Fruit fly (Drosophila melanogaster) whole organism, prepupa: ENCODE data around the gene CG8032.

Experiments used
- Blimp-1 ChIP-seq: fragments of 200-800 bp; sonication (Bioruptor generic); optimal IDR thresholded peaks from 3 replicates; lab custom pipeline; 2017; ENCODE audit warnings: missing biosample characterization, missing genetic modification characterization, mild to moderate bottlenecking, moderate library complexity, missing genetic modification reagents
- CG10631 ChIP-seq: fragments of 200-800 bp; sonication (Bioruptor generic); optimal IDR thresholded peaks from 2 replicates; lab custom pipeline; 2016; ENCODE audit warnings: missing biosample characterization, missing genetic modification characterization
- CG10669 ChIP-seq: fragments of 200-800 bp; sonication (Bioruptor generic); optimal IDR thresholded peaks from 3 replicates; lab custom pipeline; 2018; ENCODE audit warnings: missing biosample characterization, mild to moderate bottlenecking, missing genetic modification characterization, moderate library complexity
- CG11294 ChIP-seq: fragments of 200-800 bp; sonication (Bioruptor generic); IDR thresholded peaks from 2 replicates; pipeline ENCODE4 v1.3.6; 2022; ENCODE audit warnings: missing biosample characterization, missing genetic modification characterization
- CG11762 ChIP-seq: fragments of 200-800 bp; sonication (Bioruptor generic); optimal IDR thresholded peaks from 3 replicates; lab custom pipeline; 2016; ENCODE audit warnings: missing biosample characterization, missing genetic modification characterization; ENCODE audit not compliant: insufficient read depth
- CG11902 ChIP-seq: fragments of 200-800 bp; sonication (Bioruptor generic); optimal IDR thresholded peaks from 3 replicates; lab custom pipeline; 2016; ENCODE audit warnings: missing biosample characterization, missing genetic modification characterization
- CG1621 ChIP-seq: fragments of 200-800 bp; sonication (Bioruptor generic); optimal IDR thresholded peaks from 3 replicates; lab custom pipeline; 2018; ENCODE audit warnings: missing biosample characterization, mild to moderate bottlenecking, missing genetic modification characterization
- CG16779 ChIP-seq: fragments of 200-800 bp; sonication (Bioruptor generic); optimal IDR thresholded peaks from 3 replicates; lab custom pipeline; 2017; ENCODE audit warnings: missing biosample characterization, mild to moderate bottlenecking, missing genetic modification characterization
- CG3032 ChIP-seq: fragments of 200-800 bp; optimal IDR thresholded peaks from 2 replicates; lab custom pipeline; 2019; ENCODE audit warnings: missing biosample characterization, mild to moderate bottlenecking, missing genetic modification characterization, moderate library complexity
- CG34406 ChIP-seq: fragments of 200-800 bp; sonication (Bioruptor generic); optimal IDR thresholded peaks from 3 replicates; lab custom pipeline; 2016; ENCODE audit warnings: missing biosample characterization, missing genetic modification characterization
- CG4318 ChIP-seq: fragments of 200-800 bp; sonication (Bioruptor generic); optimal IDR thresholded peaks from 3 replicates; lab custom pipeline; 2017; ENCODE audit warnings: missing biosample characterization, mild to moderate bottlenecking, missing genetic modification characterization
- CG6163 ChIP-seq: fragments of 200-800 bp; sonication (Bioruptor generic); IDR thresholded peaks from 3 replicates; pipeline ENCODE4 v1.3.6; 2022; ENCODE audit warnings: missing biosample characterization, missing genetic modification characterization
- CG6276 ChIP-seq: fragments of 200-800 bp; sonication (Bioruptor generic); optimal IDR thresholded peaks from 2 replicates; lab custom pipeline; 2017; ENCODE audit warnings: missing biosample characterization, mild to moderate bottlenecking, missing genetic modification characterization
- CG6808 ChIP-seq: fragments of 200-800 bp; sonication (Bioruptor generic); optimal IDR thresholded peaks from 3 replicates; lab custom pipeline; 2017; ENCODE audit warnings: missing biosample characterization, missing genetic modification characterization, mild to moderate bottlenecking, moderate library complexity, missing genetic modification reagents
- CG6854 ChIP-seq: fragments of 200-800 bp; sonication (Bioruptor generic); optimal IDR thresholded peaks from 2 replicates; lab custom pipeline; 2017; ENCODE audit warnings: missing biosample characterization, mild to moderate bottlenecking, missing genetic modification characterization
- CG7368 ChIP-seq: fragments of 200-800 bp; sonication (Bioruptor generic); optimal IDR thresholded peaks from 3 replicates; lab custom pipeline; 2016; ENCODE audit warnings: missing biosample characterization, missing genetic modification characterization
- CG8119 ChIP-seq: fragments of 200-800 bp; sonication (Bioruptor generic); IDR thresholded peaks from 3 replicates; pipeline ENCODE4 v1.3.6; 2022; ENCODE audit warnings: missing biosample characterization, missing genetic modification characterization
- CG8632 ChIP-seq: fragments of 200-800 bp; sonication (Bioruptor generic); optimal IDR thresholded peaks from 3 replicates; lab custom pipeline; 2016; ENCODE audit warnings: missing biosample characterization, missing genetic modification characterization
- CG9139 ChIP-seq: fragments of 200-800 bp; sonication (Bioruptor generic); optimal IDR thresholded peaks from 3 replicates; lab custom pipeline; 2017; ENCODE audit warnings: missing biosample characterization, mild to moderate bottlenecking, missing genetic modification characterization
- Eip75B ChIP-seq: fragments of 200-800 bp; sonication (Bioruptor generic); optimal IDR thresholded peaks from 3 replicates; lab custom pipeline; 2016; ENCODE audit warnings: missing biosample characterization, missing genetic modification characterization
- Eip78C ChIP-seq: fragments of 200-800 bp; sonication (Bioruptor generic); peaks from one replicate; lab custom pipeline; 2016; ENCODE audit warnings: missing biosample characterization, missing genetic modification characterization
- Ets96B ChIP-seq: fragments of 200-800 bp; optimal IDR thresholded peaks from 2 replicates; lab custom pipeline; 2019; ENCODE audit warnings: missing biosample characterization, mild to moderate bottlenecking, missing genetic modification characterization, moderate library complexity
- Gug ChIP-seq: fragments of 200-800 bp; sonication (Bioruptor generic); IDR thresholded peaks from 2 replicates; pipeline ENCODE4 v1.3.6; 2022; ENCODE audit warnings: missing biosample characterization, missing genetic modification characterization
- Hr4 ChIP-seq: fragments of 200-800 bp; sonication (Bioruptor generic); optimal IDR thresholded peaks from 3 replicates; lab custom pipeline; 2016; ENCODE audit warnings: missing biosample characterization, missing genetic modification characterization
- Lpt ChIP-seq: fragments of 200-800 bp; sonication (Bioruptor generic); optimal IDR thresholded peaks from 3 replicates; lab custom pipeline; 2016; ENCODE audit warnings: missing biosample characterization, missing genetic modification characterization
- Met ChIP-seq: fragments of 200-800 bp; sonication (Bioruptor generic); optimal IDR thresholded peaks from 3 replicates; lab custom pipeline; 2016; ENCODE audit warnings: missing biosample characterization, missing genetic modification characterization
- Smox ChIP-seq: fragments of 200-800 bp; sonication (Bioruptor generic); optimal IDR thresholded peaks from 3 replicates; lab custom pipeline; 2016; ENCODE audit warnings: missing biosample characterization, missing genetic modification characterization
- Sox102F ChIP-seq: fragments of 200-800 bp; sonication (Bioruptor generic); optimal IDR thresholded peaks from 2 replicates; lab custom pipeline; 2016; ENCODE audit warnings: missing biosample characterization, mild to moderate bottlenecking, missing genetic modification characterization
- achi ChIP-seq: fragments of 200-800 bp; sonication (Bioruptor generic); optimal IDR thresholded peaks from 3 replicates; lab custom pipeline; 2016; ENCODE audit warnings: missing biosample characterization, missing genetic modification characterization
- acj6 ChIP-seq: fragments of 200-800 bp; sonication (Bioruptor generic); optimal IDR thresholded peaks from 3 replicates; lab custom pipeline; 2016; ENCODE audit warnings: missing biosample characterization, missing genetic modification characterization
- cyc ChIP-seq: fragments of 200-800 bp; sonication (Bioruptor generic); optimal IDR thresholded peaks from 3 replicates; lab custom pipeline; 2016; ENCODE audit warnings: missing biosample characterization, missing genetic modification characterization
- dsx ChIP-seq: fragments of 200-800 bp; optimal IDR thresholded peaks from 3 replicates; lab custom pipeline; 2019; ENCODE audit warnings: missing biosample characterization, mild to moderate bottlenecking, missing genetic modification characterization, moderate library complexity; ENCODE audit not compliant: poor library complexity, severe bottlenecking
- fd59A ChIP-seq: fragments of 200-800 bp; sonication (Bioruptor generic); optimal IDR thresholded peaks from 2 replicates; lab custom pipeline; 2017; ENCODE audit warnings: missing biosample characterization, mild to moderate bottlenecking, missing genetic modification characterization, missing genetic modification reagents
- fd85E ChIP-seq: fragments of 200-800 bp; sonication (Bioruptor generic); optimal IDR thresholded peaks from 3 replicates; lab custom pipeline; 2016; ENCODE audit warnings: missing biosample characterization, missing genetic modification characterization
- fkh ChIP-seq: fragments of 200-800 bp; sonication (Bioruptor generic); optimal IDR thresholded peaks from 3 replicates; lab custom pipeline; 2017; ENCODE audit warnings: missing biosample characterization, mild to moderate bottlenecking, missing genetic modification characterization, moderate library complexity
- net ChIP-seq: fragments of 200-800 bp; sonication (Bioruptor generic); optimal IDR thresholded peaks from 3 replicates; lab custom pipeline; 2016; ENCODE audit warnings: missing biosample characterization, missing genetic modification characterization
- pdm3 ChIP-seq: fragments of 200-800 bp; sonication (Bioruptor generic); optimal IDR thresholded peaks from 3 replicates; lab custom pipeline; 2016; ENCODE audit warnings: missing biosample characterization, missing genetic modification characterization
- salr ChIP-seq, 2 experiments: fragments of 200-800 bp; sonication (Bioruptor generic); optimal IDR thresholded peaks; 3 replicates each; lab custom pipeline; 2016 to 2018; ENCODE audit warnings: missing biosample characterization in 2 of 2, missing genetic modification characterization in 2 of 2, mild to moderate bottlenecking in 1 of 2
- spab ChIP-seq: fragments of 200-800 bp; sonication (Bioruptor generic); optimal IDR thresholded peaks from 2 replicates; lab custom pipeline; 2017; ENCODE audit warnings: missing biosample characterization, mild to moderate bottlenecking, missing genetic modification characterization, missing genetic modification reagents
- ss ChIP-seq, 2 experiments: fragments of 200-800 bp; sonication (Bioruptor generic); optimal IDR thresholded peaks; 2 replicates in 1 of 2; 3 replicates in 1 of 2; lab custom pipeline; 2017 to 2018; ENCODE audit warnings: mild to moderate bottlenecking in 2 of 2, missing biosample characterization in 2 of 2, missing genetic modification characterization in 2 of 2, moderate library complexity in 1 of 2
- svp ChIP-seq: fragments of 200-800 bp; sonication (Bioruptor generic); peaks from one replicate; lab custom pipeline; 2016; ENCODE audit warnings: missing biosample characterization, missing genetic modification characterization
- topi ChIP-seq: fragments of 200-800 bp; sonication (Bioruptor generic); optimal IDR thresholded peaks from 3 replicates; lab custom pipeline; 2016; ENCODE audit warnings: missing biosample characterization, missing genetic modification characterization
- vri ChIP-seq: fragments of 200-800 bp; sonication (Bioruptor generic); optimal IDR thresholded peaks from 3 replicates; lab custom pipeline; 2016; ENCODE audit warnings: missing biosample characterization, mild to moderate bottlenecking, missing genetic modification characterization

CG8032 gene

dm6 chr3R:8700660-8701059 is 36.7 kb downstream of the CG8032 start:
- TF ChIP-seq CG7368 (GFP tag; lab: Kevin White, UChicago) (no peak), svp (GFP tag; lab: Kevin White, UChicago) (no peak), CG10631 (no peak), CG11762 (no peak), CG8632 (GFP tag; lab: Kevin White, UChicago) (no peak), CG8119 (no peak), vri (no peak), Sox102F (GFP tag; lab: Kevin White, UChicago) (no peak), Smox (GFP tag; lab: Kevin White, UChicago) (no peak), CG6276 (GFP tag; lab: Kevin White, UChicago) (no peak), achi (GFP tag; lab: Kevin White, UChicago) (no peak), CG11294 (GFP tag; lab: Robert Waterston, UW) (no peak), ss (GFP tag; optimal IDR thresholded peaks at IDR 0.05; lab: Kevin White, UChicago) (no peak), CG6808 (GFP tag; lab: Kevin White, UChicago) (no peak), net (no peak)
- TF ChIP-seq, all 60 proteins: peak for 0

dm6 chr3R:8701197-8701596 is 37.3 kb downstream of the CG8032 start:
- TF ChIP-seq CG6808 (GFP tag; lab: Kevin White, UChicago), result no peak
- TF ChIP-seq Met, result no peak
- TF ChIP-seq CG11762, result no peak
- no peak for TF ChIP-seq topi (GFP tag; lab: Kevin White, UChicago)
- TF ChIP-seq CG3032 (tag; lab: Kevin White, UChicago), result no peak
- no peak for TF ChIP-seq CG6163
- no peak for TF ChIP-seq CG10631
- no peak for TF ChIP-seq Eip78C (GFP tag; lab: Kevin White, UChicago)
- no peak for TF ChIP-seq cyc (GFP tag; lab: Kevin White, UChicago)
- TF ChIP-seq CG6854 (GFP tag; lab: Kevin White, UChicago), result no peak
- no peak for TF ChIP-seq Sox102F (GFP tag; lab: Kevin White, UChicago)
- TF ChIP-seq Lpt (GFP tag; lab: Kevin White, UChicago), result no peak
- TF ChIP-seq Eip75B (GFP tag; lab: Kevin White, UChicago), result no peak
- no peak for TF ChIP-seq CG8119
- no peak for TF ChIP-seq fd59A (GFP tag; lab: Kevin White, UChicago)
- no peak for TF ChIP-seq Hr4 (GFP tag; lab: Kevin White, UChicago)

dm6 chr3R:8704669-8705068 is 40.8 kb downstream of the CG8032 start:
- no peak for TF ChIP-seq Gug
- TF ChIP-seq fkh (GFP tag; lab: Kevin White, UChicago), result peak; percentile 28
- TF ChIP-seq CG11902 (GFP tag; lab: Kevin White, UChicago), result no peak
- no peak for TF ChIP-seq achi (GFP tag; lab: Kevin White, UChicago)

dm6 chr3R:8705323-8706097 is 41.6 kb downstream of the CG8032 start:
- TF ChIP-seq CG1621 (tag; lab: Kevin White, UChicago) (peak; percentile 32), spab (GFP tag; lab: Kevin White, UChicago) (peak; percentile 46), fkh (GFP tag; lab: Kevin White, UChicago) (no peak), CG11294 (GFP tag; lab: Robert Waterston, UW) (0 out of 2 replicates have a peak, but pooled peaks have one; percentile 6), fd59A (GFP tag; lab: Kevin White, UChicago) (no peak), CG9139 (GFP tag; lab: Kevin White, UChicago) (peak; percentile 51), Ets96B (tag; lab: Kevin White, UChicago) (peak; percentile 43), CG34406 (peak; percentile 21), acj6 (GFP tag; lab: Kevin White, UChicago) (no peak), CG10669 (GFP tag; lab: Kevin White, UChicago) (peak; percentile 47), Eip75B (GFP tag; lab: Kevin White, UChicago) (no peak), ss (GFP tag; optimal IDR thresholded peaks at IDR 0.05; lab: Kevin White, UChicago) (peak; percentile 48 to 80), Blimp-1 (GFP tag; lab: Kevin White, UChicago) (no peak), CG3032 (tag; lab: Kevin White, UChicago) (peak; percentile 44), Lpt (GFP tag; lab: Kevin White, UChicago) (no peak), svp (GFP tag; lab: Kevin White, UChicago) (peak; percentile 12), salr (GFP tag; optimal IDR thresholded peaks at IDR 0.05; lab: Kevin White, UChicago) (no peak), CG7368 (GFP tag; lab: Kevin White, UChicago) (no peak), fd85E (GFP tag; lab: Kevin White, UChicago) (no peak), pdm3 (no peak), topi (GFP tag; lab: Kevin White, UChicago) (no peak), CG6276 (GFP tag; lab: Kevin White, UChicago) (peak; percentile 31), CG4318 (no peak), dsx (no peak), CG16779 (peak; percentile 31)
